Worm (Caenorhabditis elegans): ENCODE measurements around the gene C23G10.5.

DNA sequence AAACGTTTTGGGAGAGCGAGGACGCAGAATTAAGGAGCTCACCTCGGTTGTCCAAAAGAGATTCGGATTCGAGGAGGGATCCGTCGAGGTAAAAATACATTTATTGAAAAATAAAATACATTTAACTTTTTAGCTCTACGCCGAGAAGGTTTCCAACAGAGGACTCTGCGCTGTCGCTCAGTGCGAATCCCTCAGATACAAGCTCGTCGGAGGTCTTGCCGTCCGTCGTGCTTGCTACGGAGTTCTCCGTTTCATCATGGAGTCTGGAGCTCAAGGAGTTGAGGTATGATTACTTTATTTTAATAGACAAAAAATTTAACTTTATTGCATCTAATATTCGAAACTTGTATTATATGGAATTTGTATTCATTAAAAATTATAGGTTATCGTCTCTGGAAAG lies 16.1 kb downstream of the C23G10.5 start:
- TF ChIP-seq tag-97 (GFP tag; IDR thresholded peaks at IDR 0.05), result no peak
- no peak for TF ChIP-seq lsy-2 (tag; optimal IDR thresholded peaks at IDR 0.05)
- no peak for TF ChIP-seq R02D3.7 (tag; optimal IDR thresholded peaks at IDR 0.05)
- TF ChIP-seq snpc-4 (tag; optimal IDR thresholded peaks at IDR 0.05), result no peak
- no peak for TF ChIP-seq gei-8 (GFP tag; optimal IDR thresholded peaks at IDR 0.05)
- no peak for TF ChIP-seq zag-1 (tag; optimal IDR thresholded peaks at IDR 0.05)

Data from whole organism, L4 larva.